Worm (Caenorhabditis elegans): ENCODE measurements around the gene C49C8.5.

DNA sequence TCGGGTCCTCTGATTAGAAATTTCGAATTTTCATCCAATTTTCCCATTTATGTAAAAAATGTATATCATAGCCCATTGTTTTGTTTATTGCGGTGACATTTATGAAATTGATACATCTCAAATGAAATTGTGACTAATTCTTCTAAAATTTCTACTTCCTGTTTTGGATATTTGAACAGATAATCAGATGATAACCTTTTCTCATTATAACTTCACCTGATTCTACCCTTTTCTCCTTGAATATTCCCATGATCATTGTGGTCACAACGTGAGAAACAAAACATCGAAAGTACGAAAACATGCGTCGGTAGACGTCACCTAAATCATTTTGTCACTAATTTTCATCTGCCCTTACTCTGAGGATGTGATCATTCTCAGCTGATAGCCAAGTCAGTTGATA, 23.2 kb downstream of the C49C8.5 start:
- TF ChIP-seq W03F9.2 (tag; optimal IDR thresholded peaks at IDR 0.05): no peak
- no peak for TF ChIP-seq him-1 (tag; optimal IDR thresholded peaks at IDR 0.05)

Data from whole organism, L4/young adult.